Worm (Caenorhabditis elegans): ENCODE results near the gene Y55F3BL.4.
"Not testable (repeated sequence)": the region's sequence is repeated elsewhere in the genome, so short reads cannot be mapped to it uniquely, and the experiment has no call there.

The Y55F3BL.4 gene

DNA sequence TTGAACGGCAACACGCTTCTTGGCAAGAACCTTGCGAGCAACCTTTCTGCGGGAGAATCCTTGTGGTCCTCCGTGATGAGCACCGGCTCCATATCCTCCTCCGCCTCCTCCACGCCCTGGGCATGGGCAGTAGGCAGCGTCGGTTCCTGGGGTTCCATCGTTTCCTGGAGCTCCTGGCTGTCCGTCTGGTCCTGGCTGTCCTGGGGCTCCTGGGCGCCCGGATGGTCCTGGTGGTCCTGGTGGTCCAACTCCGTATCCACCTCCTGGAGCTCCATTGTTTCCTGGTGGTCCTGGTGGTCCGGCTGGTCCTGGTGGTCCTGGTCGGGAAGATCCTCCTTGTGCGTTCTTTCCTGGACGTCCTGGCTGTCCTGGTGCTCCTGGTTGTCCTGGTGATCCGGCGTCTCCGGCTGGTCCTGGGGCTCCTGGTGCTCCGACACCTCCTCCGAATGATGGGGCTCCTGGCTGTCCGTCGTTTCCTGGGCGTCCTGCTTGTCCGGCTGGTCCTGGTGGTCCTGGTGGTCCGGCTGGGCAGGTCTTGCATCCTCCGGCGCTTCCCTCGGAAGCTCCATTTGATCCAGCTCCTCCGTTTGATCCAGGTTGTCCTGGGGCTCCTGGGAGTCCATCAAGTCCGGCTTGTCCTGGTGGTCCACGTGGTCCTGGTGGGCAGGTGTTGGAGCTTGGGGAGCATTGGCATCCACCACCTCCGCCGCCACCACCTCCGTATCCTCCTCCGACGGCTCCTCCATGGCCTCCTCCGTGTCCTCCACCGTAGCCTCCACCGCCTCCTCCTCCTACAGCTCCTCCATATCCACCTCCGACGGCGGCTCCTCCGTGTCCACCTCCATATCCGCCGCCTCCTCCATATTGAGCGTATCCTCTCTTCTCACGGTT, 42.2 kb upstream of the Y55F3BL.4 start:
- TF ChIP-seq drap-1 (GFP tag; optimal IDR thresholded peaks at IDR 0.05) (no peak), M03D4.4 (tag; optimal IDR thresholded peaks at IDR 0.05) (no peak), unc-62 (GFP tag; optimal IDR thresholded peaks at IDR 0.05) (no peak), lin-13 (tag; optimal IDR thresholded peaks at IDR 0.05) (no peak), lin-32 (GFP tag; optimal IDR thresholded peaks at IDR 0.05) (no peak), ztf-11 (tag; optimal IDR thresholded peaks at IDR 0.05) (no peak), hlh-1 (tag; optimal IDR thresholded peaks at IDR 0.05) (no peak), sem-2 (GFP tag; optimal IDR thresholded peaks at IDR 0.05) (no peak), nhr-76 (tag; optimal IDR thresholded peaks at IDR 0.05) (no peak), unc-120 (tag; optimal IDR thresholded peaks at IDR 0.05; ENCODE audit: poor library complexity, severe bottlenecking) (no peak), bed-3 (GFP tag; optimal IDR thresholded peaks at IDR 0.05) (no peak), elt-3 (tag; optimal IDR thresholded peaks at IDR 0.05) (no peak), nhr-2 (tag; optimal IDR thresholded peaks at IDR 0.05) (no peak), nhr-12 (tag; optimal IDR thresholded peaks at IDR 0.05) (no peak), mab-5 (tag; optimal IDR thresholded peaks at IDR 0.05) (no peak), sptf-1 (tag; optimal IDR thresholded peaks at IDR 0.05) (no peak)

DNA sequence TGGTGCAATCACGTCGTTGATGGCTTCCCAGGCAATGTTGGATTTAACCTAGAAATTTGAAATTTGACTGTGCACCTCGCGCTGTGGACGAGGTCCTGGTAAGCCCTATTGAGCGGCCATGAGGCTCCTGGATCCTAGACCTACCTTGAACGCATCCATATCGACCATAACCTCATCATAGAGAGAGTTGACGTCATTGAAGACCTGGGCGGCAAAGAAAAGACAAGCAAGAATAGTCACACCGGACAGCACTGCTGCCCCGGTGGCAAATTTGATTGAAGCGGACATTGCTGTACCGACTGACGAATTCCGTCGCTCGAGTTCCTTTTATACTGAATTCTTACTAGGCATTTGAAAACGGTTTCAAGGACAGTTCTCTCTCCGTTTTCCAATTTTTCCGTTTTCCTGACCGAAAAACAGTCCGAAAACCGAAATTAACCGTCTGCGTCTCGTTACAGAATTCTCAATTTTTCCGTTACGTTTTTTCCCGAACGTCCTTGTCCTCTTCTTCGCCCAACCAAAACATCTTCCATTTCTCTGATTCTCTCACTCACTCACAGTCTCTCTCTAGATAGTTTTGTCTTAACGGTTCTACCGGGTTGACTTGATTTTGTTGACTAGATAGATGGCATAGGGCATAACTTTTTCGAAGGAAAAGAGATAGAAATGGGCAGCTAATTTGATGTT, 41.4 kb upstream of the Y55F3BL.4 start, which contains the start of gene col-103:
TSS of gene col-103 (minus strand) at position 302 of the 687 bp plus-strand sequence.
- TF ChIP-seq pha-4 (tag; optimal IDR thresholded peaks at IDR 0.05), result no peak
- no peak for TF ChIP-seq M03D4.4 (tag; optimal IDR thresholded peaks at IDR 0.05)
- no peak for TF ChIP-seq blmp-1 (tag; optimal IDR thresholded peaks at IDR 0.05)
- TF ChIP-seq nhr-28 (tag; optimal IDR thresholded peaks at IDR 0.05), result no peak
- TF ChIP-seq zip-8 (tag; optimal IDR thresholded peaks at IDR 0.05), result no peak
- no peak for TF ChIP-seq lin-13 (tag; optimal IDR thresholded peaks at IDR 0.05)
- no peak for TF ChIP-seq ham-2 (GFP tag; optimal IDR thresholded peaks at IDR 0.05)

DNA sequence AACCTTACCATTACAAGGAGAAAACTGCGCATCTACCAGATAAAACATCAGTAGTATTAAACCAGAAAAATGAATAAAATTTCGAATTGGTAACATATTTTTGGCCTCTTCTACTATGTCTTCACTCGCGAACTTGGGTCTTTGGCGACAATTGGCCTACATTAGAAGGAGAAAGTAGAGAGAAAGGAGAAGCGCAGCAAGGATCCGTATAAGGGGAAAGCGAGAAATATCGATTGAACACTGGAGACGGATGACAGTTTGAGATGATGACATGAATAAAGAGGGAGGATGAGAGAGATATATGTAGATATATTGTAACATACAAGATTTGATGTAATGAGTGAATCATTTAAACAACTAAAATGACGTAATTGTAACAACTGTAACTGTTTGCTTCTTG, 36.6 kb upstream of the Y55F3BL.4 start, which contains the start of gene F56B3.2:
TSS of gene F56B3.2 (minus strand) at position 273 of the 400 bp plus-strand sequence.
- TF ChIP-seq unc-39 (tag; optimal IDR thresholded peaks at IDR 0.05), result no peak
- no peak for TF ChIP-seq ceh-43 (GFP tag; optimal IDR thresholded peaks at IDR 0.05)
- no peak for TF ChIP-seq nhr-12 (tag; optimal IDR thresholded peaks at IDR 0.05)
- TF ChIP-seq pha-4 (tag; optimal IDR thresholded peaks at IDR 0.05), result no peak
- no peak for TF ChIP-seq drap-1 (GFP tag; optimal IDR thresholded peaks at IDR 0.05)
- TF ChIP-seq mls-2 (tag; optimal IDR thresholded peaks at IDR 0.05), result no peak
- TF ChIP-seq ham-2 (GFP tag; optimal IDR thresholded peaks at IDR 0.05), result peak; percentile 31
- TF ChIP-seq sptf-1 (tag; optimal IDR thresholded peaks at IDR 0.05), result no peak
- peak; percentile 93 for TF ChIP-seq blmp-1 (tag; optimal IDR thresholded peaks at IDR 0.05)

DNA sequence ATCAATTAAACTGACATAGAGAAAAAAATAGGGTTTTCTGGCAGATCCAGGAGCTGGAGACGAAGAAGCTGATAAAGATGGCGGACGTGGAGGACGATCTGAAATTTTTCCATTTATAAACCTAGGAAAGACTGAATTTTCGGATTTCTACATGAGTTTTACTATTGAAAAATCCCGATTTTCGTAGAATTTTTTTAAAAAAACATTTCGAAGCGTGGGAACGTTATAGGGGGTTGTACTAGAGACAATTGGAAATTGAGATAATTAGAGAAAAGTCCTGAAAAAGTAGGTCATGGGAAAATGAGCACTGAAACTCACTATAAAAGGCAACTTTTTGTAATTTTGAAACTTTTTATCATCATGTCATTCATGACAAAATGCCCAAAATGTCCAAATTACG, 33.8 kb upstream of the Y55F3BL.4 start, which contains the start of gene F56B3.9:
TSS of gene F56B3.9 (plus strand) at position 301 of the 400 bp plus-strand sequence.
- TF ChIP-seq M03D4.4, ceh-39, pha-4 (tag; optimal IDR thresholded peaks at IDR 0.05): not testable (repeated sequence)

DNA sequence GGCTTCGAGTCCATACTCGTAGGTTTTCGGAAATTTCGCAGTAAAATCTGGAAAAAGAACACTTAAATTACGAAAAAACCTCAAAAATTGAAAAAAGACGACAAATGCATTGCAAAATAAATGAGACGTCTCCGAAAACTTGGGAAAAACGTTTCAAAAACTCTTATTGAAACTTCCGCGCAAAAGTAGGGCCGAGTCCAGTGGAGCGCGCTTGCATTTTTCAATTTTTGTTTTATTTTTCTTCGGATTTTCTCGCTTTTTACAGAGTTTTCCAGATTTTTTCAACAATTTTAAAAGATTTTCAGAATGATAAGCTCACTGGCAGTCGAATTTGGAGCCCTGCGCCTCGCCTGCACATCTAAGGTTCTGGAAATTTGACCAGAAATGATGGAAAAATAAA, 32.0 kb upstream of the Y55F3BL.4 start, which contains the start of gene mrpl-2:
TSS of gene mrpl-2 (plus strand) at position 307 of the 400 bp plus-strand sequence.
- no peak for TF ChIP-seq elt-3 (tag; optimal IDR thresholded peaks at IDR 0.05)
- TF ChIP-seq drap-1 (GFP tag; optimal IDR thresholded peaks at IDR 0.05), result no peak
- no peak for TF ChIP-seq snpc-4 (tag; optimal IDR thresholded peaks at IDR 0.05)
- TF ChIP-seq nhr-2 (tag; optimal IDR thresholded peaks at IDR 0.05), result no peak
- no peak for TF ChIP-seq mep-1 (tag; optimal IDR thresholded peaks at IDR 0.05)
- TF ChIP-seq lin-13 (tag; optimal IDR thresholded peaks at IDR 0.05), result no peak
- TF ChIP-seq sptf-1 (tag; optimal IDR thresholded peaks at IDR 0.05), result peak; percentile 3
- no peak for TF ChIP-seq unc-39 (tag; optimal IDR thresholded peaks at IDR 0.05)
- no peak for TF ChIP-seq tbx-8 (GFP tag; optimal IDR thresholded peaks at IDR 0.05)
